Worm (Caenorhabditis elegans) whole organism, L3 larva: Measurements from ENCODE around the gene rmh-2.

Experiments
- ceh-16 ChIP-seq: sonication (generic microtip); optimal IDR thresholded peaks from 2 replicates; lab custom pipeline; 2017; ENCODE audit warnings: missing biosample characterization, missing genetic modification characterization
- pha-4 ChIP-seq: fragments of 150-350 bp; optimal IDR thresholded peaks from 2 replicates; lab custom pipeline; 2014; ENCODE audit warnings: missing biosample characterization, missing genetic modification reagents, missing genetic modification characterization
- snpc-4 ChIP-seq: fragments of 150-350 bp; optimal IDR thresholded peaks from 2 replicates; lab custom pipeline; 2014; ENCODE audit warnings: missing biosample characterization, missing genetic modification characterization
- tbx-2 ChIP-seq: sonication (generic microtip); optimal IDR thresholded peaks from 2 replicates; lab custom pipeline; 2016; ENCODE audit warnings: mild to moderate bottlenecking, missing genetic modification characterization, missing compliant biosample characterization
- unc-62 ChIP-seq: fragments of 150-350 bp; sonication (generic microtip); optimal IDR thresholded peaks from 4 replicates; lab custom pipeline; 2014; ENCODE audit warnings: missing biosample characterization, missing genetic modification reagents, missing genetic modification characterization
- ztf-11 ChIP-seq: fragments of 150-350 bp; optimal IDR thresholded peaks from 2 replicates; lab custom pipeline; 2014; ENCODE audit warnings: missing biosample characterization, missing genetic modification characterization

DNA sequence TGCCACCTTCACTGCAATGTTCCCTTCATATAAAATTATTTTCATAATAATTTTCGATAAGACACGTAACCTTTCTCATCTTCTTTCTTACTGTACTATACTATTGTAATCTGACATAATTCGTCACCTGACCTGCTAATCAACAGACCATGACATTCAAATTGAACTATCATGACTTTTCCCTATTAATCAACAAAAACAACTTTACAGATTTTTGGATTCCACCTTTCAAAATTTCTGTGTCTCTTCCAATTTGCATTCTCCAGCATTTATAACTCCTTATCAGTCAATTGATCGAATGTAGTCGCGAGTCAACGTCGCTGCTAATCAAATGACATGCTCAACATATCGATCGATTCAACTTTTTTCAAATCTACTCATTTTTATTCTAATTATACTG is 40.9 kb downstream of the rmh-2 start, which contains the start of gene fshr-1:
- TF ChIP-seq unc-62 (GFP tag; lab: Kevin White, UChicago) (no peak), tbx-2 (tag; lab: Kevin White, UChicago) (no peak), pha-4 (tag; lab: Kevin White, UChicago) (peak; percentile 45), ztf-11 (no peak), ceh-16 (tag; lab: Kevin White, UChicago) (no peak), snpc-4 (tag; lab: Kevin White, UChicago) (no peak)
